Fruit fly (Drosophila melanogaster): ENCODE data around the gene CG14515.

Gene CG14515

dm6 chr3R:29216484-29216863 is 19.1 kb downstream of the CG14515 start:
- TF ChIP-seq CG8478 (optimal IDR thresholded peaks at IDR 0.05), result no peak
- no peak for TF ChIP-seq CTCF (optimal IDR thresholded peaks at IDR 0.05)

dm6 chr3R:29217309-29217708 is 20.0 kb downstream of the CG14515 start:
- TF ChIP-seq CTCF (optimal IDR thresholded peaks at IDR 0.05) (no peak), CG8478 (optimal IDR thresholded peaks at IDR 0.05) (no peak)

- TF ChIP-seq CG8478 (optimal IDR thresholded peaks at IDR 0.05) (no peak), CTCF (optimal IDR thresholded peaks at IDR 0.05) (no peak)
Measured at dm6 chr3R:29218001-29218400, 20.6 kb downstream of the CG14515 start.

- no peak for TF ChIP-seq CG8478 (optimal IDR thresholded peaks at IDR 0.05)
- TF ChIP-seq CTCF (optimal IDR thresholded peaks at IDR 0.05), result peak; percentile 10 to 24
Measured at dm6 chr3R:29219948-29220347, 22.6 kb downstream of the CG14515 start, which contains the start of gene eEF1gamma. Gene eEF1gamma, plus strand, starts transcription at chr3R:29220172.

dm6 chr3R:29220585-29220984 is 23.2 kb downstream of the CG14515 start:
- TF ChIP-seq CTCF (optimal IDR thresholded peaks at IDR 0.05) (no peak), CG8478 (optimal IDR thresholded peaks at IDR 0.05) (no peak)

- no peak for TF ChIP-seq CTCF (optimal IDR thresholded peaks at IDR 0.05)
- TF ChIP-seq CG8478 (optimal IDR thresholded peaks at IDR 0.05), result no peak
Measured at dm6 chr3R:29221168-29221567, 23.8 kb downstream of the CG14515 start.

- TF ChIP-seq CTCF (optimal IDR thresholded peaks at IDR 0.05) (peak in 1 of 2 experiments; percentile 6), CG8478 (optimal IDR thresholded peaks at IDR 0.05) (no peak)
Measured at dm6 chr3R:29222891-29223842, 25.8 kb downstream of the CG14515 start, which contains the start of the genes Cisd2 and Brd8. Gene Cisd2, minus strand, starts transcription at chr3R:29223428. Gene Brd8, plus strand, starts transcription at chr3R:29223485.

dm6 chr3R:29227675-29228211 is 30.4 kb downstream of the CG14515 start, which contains the start of gene CG14507:
Gene CG14507, minus strand, starts transcription at chr3R:29227725.
- TF ChIP-seq CTCF (optimal IDR thresholded peaks at IDR 0.05), result no peak

- TF ChIP-seq CTCF (optimal IDR thresholded peaks at IDR 0.05), result peak in 1 of 2 experiments; percentile 48
- TF ChIP-seq CG8478 (optimal IDR thresholded peaks at IDR 0.05), result no peak
Measured at dm6 chr3R:29228745-29229448, 31.5 kb downstream of the CG14515 start, which contains the start of gene Usp1. Gene Usp1, plus strand, starts transcription at chr3R:29229161.

- TF ChIP-seq CTCF (optimal IDR thresholded peaks at IDR 0.05), result no peak
- no peak for TF ChIP-seq CG8478 (optimal IDR thresholded peaks at IDR 0.05)
Measured at dm6 chr3R:29229958-29230357, 32.6 kb downstream of the CG14515 start.

- no peak for TF ChIP-seq CTCF (optimal IDR thresholded peaks at IDR 0.05)
- TF ChIP-seq CG8478 (optimal IDR thresholded peaks at IDR 0.05), result no peak
Measured at dm6 chr3R:29230552-29231102, 33.3 kb downstream of the CG14515 start.

dm6 chr3R:29238623-29239022 is 41.3 kb downstream of the CG14515 start, which contains the start of gene CG11951:
Gene CG11951, minus strand, starts transcription at chr3R:29238723.
- TF ChIP-seq CTCF (optimal IDR thresholded peaks at IDR 0.05) (no peak), CG8478 (optimal IDR thresholded peaks at IDR 0.05) (no peak)

dm6 chr3R:29244727-29245126 is 47.4 kb downstream of the CG14515 start, which contains the start of gene CG31445:
Gene CG31445, minus strand, starts transcription at chr3R:29244827.
- TF ChIP-seq CTCF (optimal IDR thresholded peaks at IDR 0.05) (no peak), CG8478 (optimal IDR thresholded peaks at IDR 0.05) (no peak)
